Worm (Caenorhabditis elegans): ENCODE measurements around the gene bcmo-1.

ce11 chrII:12823437-12823836 is 7.0 kb upstream of the bcmo-1 start, which contains the start of gene Y46G5A.36:
- TF ChIP-seq ekl-4 (GFP tag; IDR thresholded peaks at IDR 0.05) (no peak), unc-62 (GFP tag; optimal IDR thresholded peaks at IDR 0.05) (no peak), nfya-1 (tag; optimal IDR thresholded peaks at IDR 0.05; ENCODE audit: borderline replicate concordance, insufficient read depth) (no peak), repo-1 (tag; optimal IDR thresholded peaks at IDR 0.05) (no peak), pha-4 (tag; optimal IDR thresholded peaks at IDR 0.05) (no peak), snpc-4 (GFP tag; optimal IDR thresholded peaks at IDR 0.05) (no peak), snpc-4 (tag; optimal IDR thresholded peaks at IDR 0.05) (no peak), madf-3 (GFP tag; IDR thresholded peaks at IDR 0.05) (no peak), dpl-1 (GFP tag; optimal IDR thresholded peaks at IDR 0.05) (no peak), ztf-22 (GFP tag; optimal IDR thresholded peaks at IDR 0.05) (no peak), B0261.1 (tag; optimal IDR thresholded peaks at IDR 0.05) (no peak), attf-5 (GFP tag; optimal IDR thresholded peaks at IDR 0.05) (no peak), egl-18 (GFP tag; IDR thresholded peaks at IDR 0.05) (no peak)
